Worm (Caenorhabditis elegans) whole organism, L3 larva: Measurements from ENCODE around the gene tgn-38.

Experiments
- ZK546.5 ChIP-seq: sonication (generic microtip); optimal IDR thresholded peaks from 2 replicates; lab custom pipeline; 2017; ENCODE audit warnings: missing biosample characterization, missing genetic modification characterization
- egl-27 ChIP-seq: sonication (generic microtip); optimal IDR thresholded peaks from 4 replicates; lab custom pipeline; 2017; ENCODE audit warnings: missing biosample characterization, missing genetic modification reagents, missing genetic modification characterization
- jun-1 ChIP-seq: fragments of 150-350 bp; optimal IDR thresholded peaks from 2 replicates; lab custom pipeline; 2014; ENCODE audit warnings: missing biosample characterization, missing genetic modification reagents, missing genetic modification characterization
- nhr-11 ChIP-seq: fragments of 150-350 bp; optimal IDR thresholded peaks from 2 replicates; lab custom pipeline; 2014; ENCODE audit warnings: missing biosample characterization, missing genetic modification characterization
- pha-4 ChIP-seq: fragments of 150-350 bp; optimal IDR thresholded peaks from 2 replicates; lab custom pipeline; 2014; ENCODE audit warnings: missing biosample characterization, missing genetic modification reagents, missing genetic modification characterization
- tbx-2 ChIP-seq: sonication (generic microtip); optimal IDR thresholded peaks from 2 replicates; lab custom pipeline; 2016; ENCODE audit warnings: mild to moderate bottlenecking, missing genetic modification characterization, missing compliant biosample characterization

DNA sequence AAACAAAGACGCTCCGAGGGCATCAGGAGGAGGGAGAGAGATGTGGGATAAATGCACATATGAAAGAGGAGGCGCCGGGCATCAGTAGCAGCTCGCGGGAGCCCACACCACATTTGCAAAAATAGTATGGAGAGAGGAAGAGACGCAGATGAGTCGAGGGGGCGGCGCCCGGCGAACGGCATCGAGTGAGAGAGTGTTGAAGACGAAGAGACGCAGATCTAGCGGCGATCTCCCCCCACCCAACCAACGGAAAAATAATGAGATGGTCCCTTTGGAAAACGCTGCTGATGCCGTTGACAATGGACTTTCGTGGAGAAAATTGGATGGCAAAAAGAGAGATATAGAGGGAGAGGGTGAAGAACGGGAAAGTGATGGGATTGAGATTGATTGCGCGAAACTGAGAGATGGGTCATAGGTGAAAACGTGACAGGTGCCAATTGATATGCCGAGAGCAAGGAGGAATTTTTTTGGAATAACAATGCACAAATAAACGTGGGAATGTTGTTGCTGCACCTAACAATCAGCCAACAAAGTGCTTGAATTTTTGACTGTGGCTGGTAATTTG, 16.5 kb downstream of the tgn-38 start:
- TF ChIP-seq pha-4 (tag; lab: Kevin White, UChicago), result no peak
- TF ChIP-seq egl-27 (tag; lab: Kevin White, UChicago), result no peak
- no peak for TF ChIP-seq ZK546.5 (tag; lab: Kevin White, UChicago)
- no peak for TF ChIP-seq jun-1 (tag; lab: Kevin White, UChicago)
- no peak for TF ChIP-seq tbx-2 (tag; lab: Kevin White, UChicago)
- peak; percentile 9 for TF ChIP-seq nhr-11
